Worm (Caenorhabditis elegans): ENCODE measurements around the gene srg-67.

ce11 chrV:5453615-5454014 lies 9.2 kb downstream of the srg-67 start, which contains the start of gene glc-3:
- TF ChIP-seq him-1 (tag; optimal IDR thresholded peaks at IDR 0.05) (no peak), W03F9.2 (tag; optimal IDR thresholded peaks at IDR 0.05) (no peak)
